Worm (Caenorhabditis elegans): Measurements from ENCODE around the gene D1014.6.
A peak's percentile ranks its signal among the peaks of the same experiment; 100 is the strongest.

Gene D1014.6

ce11 chrV:8079813-8080212 lies 41.2 kb upstream of the D1014.6 start:
- TF ChIP-seq nhr-85 (tag), result peak; percentile 86
- peak in 5 of 6 experiments; percentile 8 to 54 (median 38) for TF ChIP-seq elt-3 (tag; optimal IDR thresholded peaks at IDR 0.05)
- TF ChIP-seq mdl-1 (tag; optimal IDR thresholded peaks at IDR 0.05), result no peak
- peak; percentile 25 for TF ChIP-seq nhr-19 (GFP tag; conservative IDR thresholded peaks at IDR 0.05)
- peak; percentile 65 for TF ChIP-seq nhr-20 (tag; optimal IDR thresholded peaks at IDR 0.05)
- TF ChIP-seq pqm-1 (tag; optimal IDR thresholded peaks at IDR 0.05), result no peak
- no peak for TF ChIP-seq aha-1 (tag; optimal IDR thresholded peaks at IDR 0.05)
- no peak for TF ChIP-seq C16A3.4 (tag; optimal IDR thresholded peaks at IDR 0.05)
- TF ChIP-seq blmp-1 (tag; optimal IDR thresholded peaks at IDR 0.05), result peak; percentile 27
- TF ChIP-seq nhr-90 (tag; optimal IDR thresholded peaks at IDR 0.05; ENCODE audit: poor library complexity), result peak; percentile 29
- no peak for TF ChIP-seq fos-1 (tag; optimal IDR thresholded peaks at IDR 0.05)
- no peak for TF ChIP-seq zag-1 (tag; optimal IDR thresholded peaks at IDR 0.05)
- no peak for TF ChIP-seq fkh-4 (tag; optimal IDR thresholded peaks at IDR 0.05; ENCODE audit: borderline replicate concordance)
- TF ChIP-seq unc-130 (tag; optimal IDR thresholded peaks at IDR 0.05), result no peak
- no peak for TF ChIP-seq egl-13 (tag; optimal IDR thresholded peaks at IDR 0.05)
- no peak for TF ChIP-seq ceh-82 (tag; optimal IDR thresholded peaks at IDR 0.05)
- no peak for TF ChIP-seq lir-3 (tag; optimal IDR thresholded peaks at IDR 0.05; ENCODE audit: poor library complexity)
- no peak for TF ChIP-seq nhr-47 (tag; optimal IDR thresholded peaks at IDR 0.05)
- no peak for TF ChIP-seq lsy-2 (tag; optimal IDR thresholded peaks at IDR 0.05)
- TF ChIP-seq sup-37 (GFP tag; optimal IDR thresholded peaks at IDR 0.05), result no peak
- TF ChIP-seq nhr-71 (tag; optimal IDR thresholded peaks at IDR 0.05), result peak; percentile 56
- no peak for TF ChIP-seq grh-1 (GFP tag; IDR thresholded peaks at IDR 0.05)
- TF ChIP-seq lin-35 (GFP tag; optimal IDR thresholded peaks at IDR 0.05), result no peak
- no peak for TF ChIP-seq ets-5 (GFP tag; IDR thresholded peaks at IDR 0.05)
- TF ChIP-seq ceh-88 (GFP tag; IDR thresholded peaks at IDR 0.05), result no peak
- no peak for TF ChIP-seq irx-1 (tag; optimal IDR thresholded peaks at IDR 0.05)
- TF ChIP-seq pag-3 (tag; optimal IDR thresholded peaks at IDR 0.05; ENCODE audit: borderline replicate concordance, insufficient read depth), result no peak

DNA sequence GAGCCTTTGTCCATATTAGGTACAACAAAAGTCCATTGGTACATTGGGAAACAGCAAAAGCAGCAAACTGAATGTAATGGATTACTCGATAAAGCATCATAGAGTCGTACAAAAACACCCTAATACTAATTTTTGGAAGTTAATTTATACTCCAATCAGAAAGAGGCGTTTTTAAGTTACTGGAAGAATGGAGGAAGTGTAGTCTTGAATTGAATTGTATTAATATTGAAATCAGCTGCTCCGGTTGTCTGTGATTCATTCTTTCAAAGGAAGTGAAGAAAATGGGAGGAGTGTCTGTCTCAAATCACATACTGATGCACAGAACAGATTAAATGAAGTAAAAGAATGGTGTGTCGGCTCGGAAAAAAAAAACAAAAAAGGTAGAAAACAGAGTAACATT lies 39.4 kb upstream of the D1014.6 start, which contains the start of gene str-131:
Gene str-131, minus strand, starts transcription at position 101 of the 400 bp plus-strand sequence.
- TF ChIP-seq ceh-88 (GFP tag; IDR thresholded peaks at IDR 0.05), result no peak
- no peak for TF ChIP-seq irx-1 (tag; optimal IDR thresholded peaks at IDR 0.05)
- no peak for TF ChIP-seq ztf-4 (tag; optimal IDR thresholded peaks at IDR 0.05)
- TF ChIP-seq fkh-10 (GFP tag; optimal IDR thresholded peaks at IDR 0.05), result no peak
- TF ChIP-seq hpl-2 (GFP tag; optimal IDR thresholded peaks at IDR 0.05), result no peak
- TF ChIP-seq pax-3 (tag; optimal IDR thresholded peaks at IDR 0.05), result no peak
- no peak for TF ChIP-seq unc-86 (tag; optimal IDR thresholded peaks at IDR 0.05)
- no peak for TF ChIP-seq unc-30 (tag; optimal IDR thresholded peaks at IDR 0.05)
- TF ChIP-seq nhr-237 (tag; optimal IDR thresholded peaks at IDR 0.05), result no peak
- no peak for TF ChIP-seq elt-2 (tag; optimal IDR thresholded peaks at IDR 0.05)
- no peak for TF ChIP-seq ces-1 (GFP tag; optimal IDR thresholded peaks at IDR 0.05)
- no peak for TF ChIP-seq mdl-1 (tag; optimal IDR thresholded peaks at IDR 0.05)
- no peak for TF ChIP-seq lsy-2 (tag; optimal IDR thresholded peaks at IDR 0.05)
- TF ChIP-seq vab-15 (tag; optimal IDR thresholded peaks at IDR 0.05), result no peak
- no peak for TF ChIP-seq nhr-71 (tag; optimal IDR thresholded peaks at IDR 0.05)
- TF ChIP-seq fos-1 (tag; optimal IDR thresholded peaks at IDR 0.05), result no peak
- TF ChIP-seq lin-39 (tag; optimal IDR thresholded peaks at IDR 0.05), result no peak
- TF ChIP-seq aly-2 (tag; optimal IDR thresholded peaks at IDR 0.05), result no peak
- no peak for TF ChIP-seq lir-3 (tag; optimal IDR thresholded peaks at IDR 0.05; ENCODE audit: poor library complexity)

ce11 chrV:8085141-8085540 lies 35.8 kb upstream of the D1014.6 start, which contains the start of gene C09H5.7:
Gene C09H5.7, minus strand, starts transcription at chrV:8085241.
- TF ChIP-seq lsy-2 (tag; optimal IDR thresholded peaks at IDR 0.05) (no peak), lin-13 (GFP tag; optimal IDR thresholded peaks at IDR 0.05) (no peak), lir-3 (tag; optimal IDR thresholded peaks at IDR 0.05; ENCODE audit: poor library complexity) (no peak), ceh-88 (GFP tag; IDR thresholded peaks at IDR 0.05) (no peak), nhr-84 (tag; optimal IDR thresholded peaks at IDR 0.05) (no peak), nhr-76 (tag; optimal IDR thresholded peaks at IDR 0.05) (no peak), hlh-4 (tag; optimal IDR thresholded peaks at IDR 0.05) (no peak)
